Worm (Caenorhabditis elegans) whole organism, mixed stage, embryonic: ENCODE data around the gene B0416.3.

Experiments
- bed-3 ChIP-seq: fragments of 200-800 bp; sonication (Bioruptor generic); optimal IDR thresholded peaks from 3 replicates; lab custom pipeline; 2018; ENCODE audit warnings: mild to moderate bottlenecking, missing genetic modification characterization, moderate library complexity, missing compliant biosample characterization
- cnd-1 ChIP-seq: fragments of 200-800 bp; sonication (Bioruptor generic); optimal IDR thresholded peaks from 2 replicates; lab custom pipeline; 2018; ENCODE audit warnings: mild to moderate bottlenecking, missing genetic modification characterization, missing compliant biosample characterization
- lin-13 ChIP-seq: fragments of 150-350 bp; optimal IDR thresholded peaks from 2 replicates; lab custom pipeline; 2014; ENCODE audit warnings: missing biosample characterization, missing genetic modification characterization
- lsy-2 ChIP-seq: fragments of 150-350 bp; optimal IDR thresholded peaks from 2 replicates; lab custom pipeline; 2014; ENCODE audit warnings: missing biosample characterization, missing genetic modification characterization
- nhr-12 ChIP-seq: fragments of 150-350 bp; optimal IDR thresholded peaks from 2 replicates; lab custom pipeline; 2014; ENCODE audit warnings: missing biosample characterization, missing genetic modification characterization
- pha-4 ChIP-seq: fragments of 150-350 bp; optimal IDR thresholded peaks from 2 replicates; lab custom pipeline; 2018; ENCODE audit warnings: missing biosample characterization, missing genetic modification reagents, missing genetic modification characterization
- sptf-1 ChIP-seq: sonication (generic microtip); optimal IDR thresholded peaks from 2 replicates; lab custom pipeline; 2017; ENCODE audit warnings: mild to moderate bottlenecking, missing genetic modification characterization, moderate library complexity, missing compliant biosample characterization
- tbx-8 ChIP-seq: fragments of 200-800 bp; sonication (Bioruptor generic); optimal IDR thresholded peaks from 2 replicates; lab custom pipeline; 2018; ENCODE audit warnings: mild to moderate bottlenecking, missing genetic modification characterization, moderate library complexity, missing compliant biosample characterization
- zip-8 ChIP-seq: fragments of 150-350 bp; optimal IDR thresholded peaks from 2 replicates; lab custom pipeline; 2014; ENCODE audit warnings: missing biosample characterization, missing genetic modification characterization

ce11 chrX:9243257-9243656 is 48.2 kb upstream of the B0416.3 start, which contains the start of gene gpa-12:
- TF ChIP-seq cnd-1 (tag; lab: Kevin White, UChicago), result no peak
- TF ChIP-seq bed-3 (GFP tag; lab: Kevin White, UChicago), result no peak
- no peak for TF ChIP-seq lin-13 (tag; lab: Kevin White, UChicago)
- no peak for TF ChIP-seq lsy-2 (tag; lab: Kevin White, UChicago)
- TF ChIP-seq nhr-12 (tag; lab: Kevin White, UChicago), result no peak
- no peak for TF ChIP-seq pha-4 (tag; lab: Kevin White, UChicago)
- TF ChIP-seq sptf-1, result no peak
- no peak for TF ChIP-seq zip-8
- TF ChIP-seq tbx-8, result no peak
